Fruit fly (Drosophila melanogaster): ENCODE measurements around the gene IntS11.

IntS11 gene

dm6 chr3R:29786016-29786996, 41.2 kb downstream of the IntS11 start:
- no peak; the same call in 1 of the 2 replicates for TF ChIP-seq CG12605 (GFP tag; IDR thresholded peaks at IDR 0.05)
- 0 out of 2 replicates have a peak, but pooled peaks have one; percentile 28 for TF ChIP-seq rn (GFP tag; IDR thresholded peaks at IDR 0.05)
- TF ChIP-seq Ets98B (GFP tag; IDR thresholded peaks at IDR 0.05) = 0 out of 2 replicates have a peak, but pooled peaks have one; percentile 22
- no peak for TF ChIP-seq CG14655 (GFP tag; optimal IDR thresholded peaks at IDR 0.05)
- no peak for TF ChIP-seq CG15710 (tag; optimal IDR thresholded peaks at IDR 0.05)
- peak; percentile 71 for TF ChIP-seq CG8159 (tag; optimal IDR thresholded peaks at IDR 0.05)
- TF ChIP-seq CG4496 (GFP tag; IDR thresholded peaks at IDR 0.05) = peak; percentile 75
- peak; percentile 87 for TF ChIP-seq Pif1A (GFP tag; optimal IDR thresholded peaks at IDR 0.05)
- TF ChIP-seq EcR (GFP tag; optimal IDR thresholded peaks at IDR 0.05) = no peak
- peak; percentile 77 for TF ChIP-seq Pif1B (GFP tag; optimal IDR thresholded peaks at IDR 0.05)
- TF ChIP-seq CG8301 (tag; optimal IDR thresholded peaks at IDR 0.05) = peak; percentile 53
- peak; percentile 49 for TF ChIP-seq CG9948 (tag; optimal IDR thresholded peaks at IDR 0.05)
- TF ChIP-seq CG13204 (GFP tag; optimal IDR thresholded peaks at IDR 0.05) = no peak
- TF ChIP-seq D1 (tag; optimal IDR thresholded peaks at IDR 0.05) = no peak
- TF ChIP-seq CG34367 (tag; optimal IDR thresholded peaks at IDR 0.05) = no peak
- TF ChIP-seq Snoo (tag; optimal IDR thresholded peaks at IDR 0.05) = peak; percentile 90
- no peak for TF ChIP-seq CG10348 (GFP tag; IDR thresholded peaks at IDR 0.05)
- peak; percentile 63 for TF ChIP-seq CG17806 (tag; optimal IDR thresholded peaks at IDR 0.05)
- no peak for TF ChIP-seq gl (tag; optimal IDR thresholded peaks at IDR 0.05)
- peak; percentile 74 for TF ChIP-seq fd96Ca (GFP tag; IDR thresholded peaks at IDR 0.05)
- peak; percentile 59; the same call in 1 of the 2 replicates for TF ChIP-seq CG32121 (GFP tag; IDR thresholded peaks at IDR 0.05)

dm6 chr3R:29787891-29788549, 42.9 kb downstream of the IntS11 start:
- TF ChIP-seq Snoo (tag; optimal IDR thresholded peaks at IDR 0.05) (peak; percentile 6), CG14655 (GFP tag; optimal IDR thresholded peaks at IDR 0.05) (no peak), D1 (tag; optimal IDR thresholded peaks at IDR 0.05) (no peak), gl (tag; optimal IDR thresholded peaks at IDR 0.05) (no peak), rn (GFP tag; IDR thresholded peaks at IDR 0.05) (no peak), fd96Ca (GFP tag; IDR thresholded peaks at IDR 0.05) (no peak)

- TF ChIP-seq CG17806 (tag; optimal IDR thresholded peaks at IDR 0.05) (no peak), EcR (GFP tag; optimal IDR thresholded peaks at IDR 0.05) (no peak), Snoo (tag; optimal IDR thresholded peaks at IDR 0.05) (no peak), D1 (tag; optimal IDR thresholded peaks at IDR 0.05) (no peak), CG14655 (GFP tag; optimal IDR thresholded peaks at IDR 0.05) (no peak), CG34367 (tag; optimal IDR thresholded peaks at IDR 0.05) (no peak), Pif1A (GFP tag; optimal IDR thresholded peaks at IDR 0.05) (no peak), Pif1B (GFP tag; optimal IDR thresholded peaks at IDR 0.05) (no peak), Ets98B (GFP tag; IDR thresholded peaks at IDR 0.05) (no peak), CG8159 (tag; optimal IDR thresholded peaks at IDR 0.05) (no peak)
Observed at dm6 chr3R:29790183-29790582, 45.0 kb downstream of the IntS11 start.

dm6 chr3R:29794161-29794882, 49.2 kb downstream of the IntS11 start, which contains the start of gene sro:
TSS of gene sro (plus strand) at chr3R:29794597.
- peak; percentile 86 for TF ChIP-seq CG8159 (tag; optimal IDR thresholded peaks at IDR 0.05)
- TF ChIP-seq D1 (tag; optimal IDR thresholded peaks at IDR 0.05) = no peak
